Worm (Caenorhabditis elegans) whole organism, L1 larva: ENCODE data around the gene cdd-2.

Source experiments
- F16B12.6 ChIP-seq: fragments of 150-350 bp; optimal IDR thresholded peaks from 2 replicates; lab custom pipeline; 2014; ENCODE audit warnings: missing biosample characterization, missing genetic modification characterization
- ets-5 ChIP-seq: fragments of 200-800 bp; sonication (Bioruptor generic); IDR thresholded peaks from 2 replicates; pipeline ENCODE4 v1.3.6; 2022; ENCODE audit warnings: missing genetic modification characterization, missing compliant biosample characterization
- fkh-10 ChIP-seq: sonication (generic microtip); optimal IDR thresholded peaks from 2 replicates; lab custom pipeline; 2017; ENCODE audit warnings: missing biosample characterization, missing genetic modification reagents, missing genetic modification characterization
- nhr-28 ChIP-seq: fragments of 150-350 bp; optimal IDR thresholded peaks from 2 replicates; lab custom pipeline; 2014; ENCODE audit warnings: missing biosample characterization, missing genetic modification characterization
- nhr-76 ChIP-seq: sonication (generic microtip); optimal IDR thresholded peaks from 2 replicates; lab custom pipeline; 2017; ENCODE audit warnings: missing biosample characterization, missing genetic modification characterization
- nhr-77 ChIP-seq: fragments of 150-350 bp; optimal IDR thresholded peaks from 2 replicates; lab custom pipeline; 2014; ENCODE audit warnings: missing biosample characterization, missing genetic modification characterization
- pag-3 ChIP-seq: sonication (generic microtip); optimal IDR thresholded peaks from 2 replicates; lab custom pipeline; 2017; ENCODE audit warnings: missing genetic modification characterization, mild to moderate bottlenecking, missing compliant biosample characterization, antibody characterized with exemption, borderline replicate concordance; ENCODE audit not compliant: insufficient read depth
- pqm-1 ChIP-seq: sonication (generic microtip); optimal IDR thresholded peaks from 3 replicates; lab custom pipeline; 2017; ENCODE audit warnings: missing biosample characterization, missing genetic modification characterization
- sptf-1 ChIP-seq: fragments of 150-350 bp; optimal IDR thresholded peaks from 2 replicates; lab custom pipeline; 2014; ENCODE audit warnings: missing biosample characterization, missing genetic modification characterization
- tbx-2 ChIP-seq: sonication (generic microtip); optimal IDR thresholded peaks from 2 replicates; lab custom pipeline; 2016; ENCODE audit warnings: missing genetic modification characterization, missing compliant biosample characterization
- unc-62 ChIP-seq: fragments of 150-350 bp; optimal IDR thresholded peaks from 2 replicates; lab custom pipeline; 2014; ENCODE audit warnings: missing biosample characterization, missing genetic modification reagents, missing genetic modification characterization
- ztf-11 ChIP-seq, 2 experiments: sonication (generic microtip); optimal IDR thresholded peaks; 2 replicates each; lab custom pipeline; 2016 to 2017; ENCODE audit warnings: missing genetic modification characterization in 2 of 2, missing biosample characterization in 1 of 2, missing compliant biosample characterization in 1 of 2

- TF ChIP-seq nhr-28 (tag; lab: Kevin White, UChicago) (no peak), nhr-76 (tag; lab: Kevin White, UChicago) (no peak), unc-62 (GFP tag; lab: Kevin White, UChicago) (no peak), ztf-11 (tag; optimal IDR thresholded peaks at IDR 0.05; lab: Kevin White, UChicago) (no peak), sptf-1 (no peak), ets-5 (GFP tag; lab: Robert Waterston, UW) (no peak), fkh-10 (GFP tag; lab: Kevin White, UChicago) (no peak), tbx-2 (tag; lab: Kevin White, UChicago) (no peak), F16B12.6 (tag; lab: Kevin White, UChicago) (no peak), pqm-1 (tag; lab: Kevin White, UChicago) (no peak), pag-3 (tag; lab: Kevin White, UChicago) (no peak), nhr-77 (no peak)
These were observed 4.4 kb upstream of the cdd-2 start for ce11 chrIV:7552100-7552499.
